Fruit fly (Drosophila melanogaster) whole organism: ENCODE data around the gene Rab27.

Experiments used
- CG8478 ChIP-seq: fragments of >200 bp; optimal IDR thresholded peaks from 2 replicates; lab custom pipeline; 2018; ENCODE audit warnings: inconsistent platforms
- pan ChIP-seq: fragments of >200 bp; optimal IDR thresholded peaks from 2 replicates; lab custom pipeline; 2017
- psq ChIP-seq: fragments of >200 bp; optimal IDR thresholded peaks from 2 replicates; lab custom pipeline; 2017
- usp ChIP-seq: fragments of >200 bp; optimal IDR thresholded peaks from 2 replicates; lab custom pipeline; 2017; ENCODE audit warnings: missing biosample characterization, missing genetic modification characterization, mixed read lengths

dm6 chrX:1517618-1518017 lies 40.8 kb upstream of the Rab27 start:
- TF ChIP-seq pan (lab: Kevin White, UChicago) (no peak), usp (GFP tag; lab: Kevin White, UChicago) (no peak), CG8478 (lab: Kevin White, UChicago) (no peak), psq (lab: Kevin White, UChicago) (no peak)
